Worm (Caenorhabditis elegans) whole organism, L4 larva: ENCODE measurements around the gene atg-13.
A peak's percentile ranks its signal among the peaks of the same experiment; 100 is the strongest.

Source experiments
- F26F4.8 ChIP-seq: fragments of 200-800 bp; sonication (Bioruptor generic); conservative IDR thresholded peaks from 2 replicates; pipeline ENCODE4 v1.3.6; 2022; ENCODE audit warnings: missing genetic modification characterization, missing compliant biosample characterization
- F44E2.7 ChIP-seq: fragments of 200-800 bp; sonication (Bioruptor generic); IDR thresholded peaks from 2 replicates; pipeline ENCODE4 v2.1.2; 2022; ENCODE audit warnings: missing genetic modification characterization, missing compliant biosample characterization
- T20F7.1 ChIP-seq: fragments of 200-800 bp; sonication (Bioruptor generic); optimal IDR thresholded peaks from 2 replicates; lab custom pipeline; 2018; ENCODE audit warnings: mild to moderate bottlenecking, missing genetic modification characterization, missing compliant biosample characterization
- Y105C5A.15 ChIP-seq: fragments of 200-800 bp; sonication (Bioruptor generic); IDR thresholded peaks from 2 replicates; pipeline ENCODE4 v1.3.6; 2022; ENCODE audit warnings: missing genetic modification characterization, missing compliant biosample characterization
- ZK546.5 ChIP-seq, 2 experiments: sonication (generic microtip); optimal IDR thresholded peaks; 2 replicates each; lab custom pipeline; 2017; ENCODE audit warnings: missing biosample characterization in 2 of 2, missing genetic modification characterization in 2 of 2
- aha-1 ChIP-seq: fragments of 150-350 bp; peaks from one replicate; lab custom pipeline; 2014; ENCODE audit warnings: missing biosample characterization, missing genetic modification characterization
- ama-1 ChIP-seq: fragments of 150-350 bp; optimal IDR thresholded peaks from 2 replicates; lab custom pipeline; 2014; ENCODE audit warnings: inconsistent platforms, mixed read lengths
- ceh-20 ChIP-seq: fragments of 200-800 bp; sonication (Bioruptor generic); IDR thresholded peaks from 2 replicates; pipeline ENCODE4 v1.3.6; 2022; ENCODE audit warnings: missing genetic modification reagents, missing genetic modification characterization, missing compliant biosample characterization
- ceh-28 ChIP-seq: fragments of 150-350 bp; optimal IDR thresholded peaks from 2 replicates; lab custom pipeline; 2014; ENCODE audit warnings: missing biosample characterization, missing genetic modification reagents, missing genetic modification characterization
- ceh-32 ChIP-seq: sonication (generic microtip); optimal IDR thresholded peaks from 2 replicates; lab custom pipeline; 2016; ENCODE audit warnings: mild to moderate bottlenecking, missing genetic modification characterization, missing compliant biosample characterization; ENCODE audit not compliant: poor library complexity
- cey-2 ChIP-seq: sonication (generic microtip); optimal IDR thresholded peaks from 3 replicates; lab custom pipeline; 2017; ENCODE audit warnings: missing genetic modification characterization, mild to moderate bottlenecking, missing compliant biosample characterization, antibody characterized with exemption, borderline replicate concordance; ENCODE audit not compliant: insufficient read depth
- ctbp-1 ChIP-seq: fragments of 200-800 bp; sonication (Bioruptor generic); IDR thresholded peaks from 2 replicates; pipeline ENCODE4 v1.3.6; 2022; ENCODE audit warnings: missing genetic modification reagents, missing genetic modification characterization, missing compliant biosample characterization
- dmd-6 ChIP-seq: fragments of 200-800 bp; sonication (Bioruptor generic); IDR thresholded peaks from 2 replicates; pipeline ENCODE4 v1.3.6; 2022; ENCODE audit warnings: missing genetic modification reagents, missing genetic modification characterization, missing compliant biosample characterization
- dmd-8 ChIP-seq: fragments of 200-800 bp; sonication (Bioruptor generic); IDR thresholded peaks from 2 replicates; pipeline ENCODE4 v1.3.6; 2022; ENCODE audit warnings: missing genetic modification characterization, missing compliant biosample characterization
- egl-27 ChIP-seq: sonication (generic microtip); optimal IDR thresholded peaks from 3 replicates; lab custom pipeline; 2017; ENCODE audit warnings: missing biosample characterization, missing genetic modification reagents, missing genetic modification characterization
- fkh-10 ChIP-seq: fragments of 150-350 bp; optimal IDR thresholded peaks from 2 replicates; lab custom pipeline; 2014; ENCODE audit warnings: missing biosample characterization, missing genetic modification reagents, missing genetic modification characterization
- fos-1 ChIP-seq: fragments of 150-350 bp; optimal IDR thresholded peaks from 2 replicates; lab custom pipeline; 2014; ENCODE audit warnings: missing biosample characterization, missing genetic modification characterization
- hif-1 ChIP-seq, 2 experiments: sonication (generic microtip); optimal IDR thresholded peaks; 2 replicates each; lab custom pipeline; 2016 to 2017; ENCODE audit warnings: missing compliant biosample characterization in 2 of 2, missing genetic modification characterization in 2 of 2, missing genetic modification reagents in 2 of 2, missing genotype in 2 of 2, mild to moderate bottlenecking in 1 of 2
- hmg-1.1 ChIP-seq: fragments of 200-800 bp; sonication (Bioruptor generic); IDR thresholded peaks from 2 replicates; pipeline ENCODE4 v1.3.6; 2022; ENCODE audit warnings: missing genetic modification reagents, missing genetic modification characterization, missing compliant biosample characterization
- lin-1 ChIP-seq: fragments of 200-800 bp; sonication (Bioruptor generic); IDR thresholded peaks from 2 replicates; pipeline ENCODE4 v1.3.6; 2022; ENCODE audit warnings: missing genetic modification reagents, missing genetic modification characterization, missing compliant biosample characterization
- lin-13 ChIP-seq: fragments of 150-350 bp; optimal IDR thresholded peaks from 2 replicates; lab custom pipeline; 2014; ENCODE audit warnings: missing biosample characterization, missing genetic modification reagents, missing genetic modification characterization
- lin-15B ChIP-seq: fragments of 150-350 bp; sonication (generic microtip); optimal IDR thresholded peaks from 3 replicates; lab custom pipeline; 2014; ENCODE audit warnings: missing biosample characterization, missing genetic modification characterization
- lin-38 ChIP-seq: fragments of 200-800 bp; sonication (Bioruptor generic); IDR thresholded peaks from 2 replicates; pipeline ENCODE4 v1.3.6; 2022; ENCODE audit warnings: missing genetic modification reagents, missing genetic modification characterization, missing compliant biosample characterization
- lsy-2 ChIP-seq, 2 experiments: fragments of 150-350 bp in 1 of 2; sonication (generic microtip) in 1 of 2; optimal IDR thresholded peaks; 2 replicates each; lab custom pipeline; 2014 to 2017; ENCODE audit warnings: missing biosample characterization in 2 of 2, missing genetic modification characterization in 2 of 2
- mdt-29 ChIP-seq: fragments of 200-800 bp; sonication (Bioruptor generic); IDR thresholded peaks from 2 replicates; pipeline ENCODE4 v1.3.6; 2022; ENCODE audit warnings: missing genetic modification reagents, missing genetic modification characterization, missing compliant biosample characterization
- mxl-2 ChIP-seq: fragments of 200-800 bp; sonication (Bioruptor generic); conservative IDR thresholded peaks from 2 replicates; pipeline ENCODE4 v1.3.6; 2022; ENCODE audit warnings: missing genetic modification reagents, missing genetic modification characterization, missing compliant biosample characterization
- nhr-10 ChIP-seq: fragments of 150-350 bp; optimal IDR thresholded peaks from 2 replicates; lab custom pipeline; 2014; ENCODE audit warnings: missing biosample characterization, missing genetic modification characterization
- nhr-111 ChIP-seq: fragments of 200-800 bp; sonication (Bioruptor generic); optimal IDR thresholded peaks from 2 replicates; lab custom pipeline; 2018; ENCODE audit warnings: mild to moderate bottlenecking, missing genetic modification characterization, missing compliant biosample characterization
- nhr-28 ChIP-seq: fragments of 150-350 bp; optimal IDR thresholded peaks from 2 replicates; lab custom pipeline; 2014; ENCODE audit warnings: missing biosample characterization, missing genetic modification characterization
- nhr-77 ChIP-seq: fragments of 150-350 bp; optimal IDR thresholded peaks from 2 replicates; lab custom pipeline; 2014; ENCODE audit warnings: missing biosample characterization, missing genetic modification characterization
- pha-4 ChIP-seq, 2 experiments: fragments of 150-350 bp in 1 of 2; fragments of 200-800 bp in 1 of 2; sonication (Bioruptor generic) in 1 of 2; IDR thresholded peaks in 1 of 2; optimal IDR thresholded peaks in 1 of 2; 2 replicates each; pipeline versions ENCODE4 v1.3.6 to Lab custom; 2014 to 2022; ENCODE audit warnings: missing genetic modification characterization in 2 of 2, missing genetic modification reagents in 2 of 2, missing biosample characterization in 1 of 2, missing compliant biosample characterization in 1 of 2
- saeg-2 ChIP-seq: fragments of 200-800 bp; sonication (Bioruptor generic); IDR thresholded peaks from 2 replicates; pipeline ENCODE4 v1.3.6; 2022; ENCODE audit warnings: missing genetic modification reagents, missing genetic modification characterization, missing compliant biosample characterization
- set-16 ChIP-seq: fragments of 200-800 bp; sonication (Bioruptor generic); IDR thresholded peaks from 2 replicates; pipeline ENCODE4 v1.3.6; 2022; ENCODE audit warnings: missing genetic modification reagents, missing genetic modification characterization, missing compliant biosample characterization
- spr-1 ChIP-seq: sonication (generic microtip); optimal IDR thresholded peaks from 2 replicates; lab custom pipeline; 2016; ENCODE audit warnings: mild to moderate bottlenecking, missing genetic modification characterization, missing compliant biosample characterization
- unc-39 ChIP-seq: sonication (generic microtip); optimal IDR thresholded peaks from 2 replicates; lab custom pipeline; 2017; ENCODE audit warnings: missing biosample characterization, missing genetic modification characterization
- unc-62 ChIP-seq, 3 experiments: fragments of 150-350 bp in 1 of 3; sonication (generic microtip); optimal IDR thresholded peaks in 2 of 3; peaks in 1 of 3; 1 replicate in 1 of 3; 2 replicates in 2 of 3; lab custom pipeline; 2014 to 2017; ENCODE audit warnings: missing biosample characterization in 3 of 3, missing genetic modification characterization in 3 of 3, missing genetic modification reagents in 3 of 3, missing genotype in 1 of 3
- vab-7 ChIP-seq: fragments of 200-800 bp; sonication (Bioruptor generic); IDR thresholded peaks from 2 replicates; pipeline ENCODE4 v1.3.6; 2022; ENCODE audit warnings: missing genetic modification reagents, missing genetic modification characterization, missing compliant biosample characterization
- zip-11 ChIP-seq: fragments of 200-800 bp; sonication (Bioruptor generic); IDR thresholded peaks from 2 replicates; pipeline ENCODE4 v1.3.6; 2022; ENCODE audit warnings: missing genetic modification characterization, missing compliant biosample characterization

Gene atg-13

DNA sequence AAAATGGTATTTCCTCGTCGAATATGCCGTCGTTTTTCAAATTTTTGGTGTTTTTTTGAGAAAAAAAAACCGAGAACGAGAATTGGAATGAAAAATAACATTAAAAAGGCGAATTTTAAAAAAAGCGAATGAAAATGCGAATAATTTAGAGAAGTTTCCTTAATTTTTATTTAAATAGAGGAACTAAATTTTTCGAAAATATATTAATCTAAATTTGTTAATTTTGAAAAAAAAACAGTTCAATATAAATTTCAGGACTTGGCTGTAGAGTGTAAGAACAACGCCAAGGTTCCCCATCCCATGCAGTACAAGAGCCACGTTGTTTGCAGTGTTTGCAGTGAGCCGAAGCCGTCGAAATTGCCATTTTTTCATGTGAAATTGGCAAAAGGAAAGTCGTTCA is 32.5 kb upstream of the atg-13 start, which contains the start of gene C50C3.19:
Gene C50C3.19, plus strand, starts transcription at position 301 of the 400 bp plus-strand sequence.
- no peak for TF ChIP-seq nhr-28 (tag; lab: Kevin White, UChicago)
- TF ChIP-seq zip-11 (GFP tag; lab: Robert Waterston, UW), result no peak
- TF ChIP-seq ceh-20 (GFP tag; lab: Robert Waterston, UW), result no peak
- TF ChIP-seq nhr-77 (tag; lab: Kevin White, UChicago), result no peak
- no peak for TF ChIP-seq F44E2.7 (GFP tag; lab: Robert Waterston, UW)
- no peak for TF ChIP-seq ctbp-1
- no peak for TF ChIP-seq nhr-10 (tag; lab: Kevin White, UChicago)
- no peak for TF ChIP-seq ceh-32 (tag; lab: Kevin White, UChicago)
- no peak for TF ChIP-seq fkh-10 (GFP tag; lab: Kevin White, UChicago)
- no peak for TF ChIP-seq lin-1
- no peak for TF ChIP-seq ceh-28 (tag; lab: Kevin White, UChicago)
- TF ChIP-seq aha-1, result no peak
- no peak for TF ChIP-seq spr-1 (tag; lab: Kevin White, UChicago)
- no peak for TF ChIP-seq mxl-2 (GFP tag; lab: Robert Waterston, UW)
- TF ChIP-seq dmd-8 (GFP tag; lab: Robert Waterston, UW), result no peak
- no peak for TF ChIP-seq vab-7 (GFP tag; lab: Robert Waterston, UW)
- TF ChIP-seq F26F4.8 (GFP tag; lab: Robert Waterston, UW), result no peak
- TF ChIP-seq nhr-111 (GFP tag; lab: Kevin White, UChicago), result no peak

DNA sequence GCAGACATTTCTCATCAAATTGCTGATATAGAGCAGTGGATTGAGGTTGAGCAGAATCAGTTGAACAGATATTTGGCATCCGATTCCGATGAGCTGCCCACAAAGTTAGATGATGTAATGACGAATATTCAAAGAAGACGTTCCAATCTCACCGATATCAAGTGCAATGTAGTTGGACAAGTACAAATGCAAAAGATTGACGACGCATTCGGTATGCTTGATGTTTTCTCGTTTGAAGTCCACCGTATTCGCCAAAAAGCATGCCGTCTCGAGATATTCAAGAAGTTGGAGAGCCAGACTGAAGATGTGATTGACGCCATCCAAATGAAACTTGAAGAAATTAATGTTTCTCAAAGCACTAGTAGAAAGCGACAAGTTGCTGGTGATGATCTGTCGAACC is 27.1 kb upstream of the atg-13 start:
- TF ChIP-seq unc-62 (GFP tag; optimal IDR thresholded peaks at IDR 0.05 in 1 of 2; lab: Kevin White, UChicago), result peak in 1 of 2 experiments; percentile 95
- TF ChIP-seq unc-62 (tag; optimal IDR thresholded peaks at IDR 0.05; lab: Kevin White, UChicago), result no peak
- no peak for TF ChIP-seq zip-11 (GFP tag; lab: Robert Waterston, UW)

DNA sequence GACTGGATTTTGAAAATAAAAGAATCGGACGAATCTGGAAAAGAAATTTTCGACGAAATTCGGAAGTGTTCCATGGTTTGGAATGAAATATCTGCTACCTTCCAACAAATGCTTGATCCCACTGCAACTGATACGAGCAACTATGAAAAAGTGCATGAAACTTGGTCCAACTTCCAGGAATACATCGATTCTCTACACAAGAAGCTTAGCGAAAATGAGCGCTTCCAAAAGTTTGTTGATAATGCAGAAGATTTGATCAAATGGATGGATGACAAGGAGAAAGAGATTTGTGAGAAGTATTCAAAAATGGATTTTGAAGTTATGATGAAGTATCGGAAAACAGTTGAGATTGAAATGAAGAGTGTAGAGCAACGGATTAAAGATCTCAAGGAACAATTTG is 24.6 kb upstream of the atg-13 start:
- TF ChIP-seq aha-1 (peak; percentile 90), egl-27 (tag; lab: Kevin White, UChicago) (no peak), lsy-2 (tag; optimal IDR thresholded peaks at IDR 0.05; lab: Kevin White, UChicago) (no peak), hmg-1.1 (GFP tag; lab: Robert Waterston, UW) (no peak), T20F7.1 (no peak)

DNA sequence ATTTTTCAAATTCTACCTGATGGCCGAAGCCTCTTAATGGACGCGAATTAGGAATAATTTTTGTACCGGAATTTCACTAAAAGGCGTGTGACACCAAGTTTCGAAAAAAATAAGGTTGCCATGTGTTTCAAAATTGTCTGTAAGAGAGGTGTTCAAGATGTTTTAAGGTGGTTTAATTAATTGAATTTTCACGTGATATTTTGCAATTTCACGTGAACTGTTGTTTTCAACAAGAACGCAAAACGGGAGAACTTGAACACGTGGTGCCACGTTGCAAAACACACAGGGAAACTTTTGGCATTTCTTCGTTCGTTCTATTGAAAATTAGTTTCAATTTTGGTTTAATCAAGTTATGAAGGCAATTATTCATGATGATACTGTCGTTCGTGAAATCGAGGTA is 23.6 kb upstream of the atg-13 start, which contains the start of gene spc-2:
Gene spc-2, plus strand, starts transcription at position 301 of the 400 bp plus-strand sequence.
- TF ChIP-seq saeg-2, result no peak
- no peak for TF ChIP-seq fos-1 (tag; lab: Kevin White, UChicago)
- no peak for TF ChIP-seq mdt-29
- no peak for TF ChIP-seq dmd-6 (GFP tag; lab: Robert Waterston, UW)
- TF ChIP-seq mxl-2 (GFP tag; lab: Robert Waterston, UW), result no peak
- TF ChIP-seq lin-15B (tag; lab: Kevin White, UChicago), result no peak
- TF ChIP-seq lin-38, result no peak
- no peak for TF ChIP-seq Y105C5A.15 (GFP tag; lab: Robert Waterston, UW)
- no peak for TF ChIP-seq ZK546.5 (tag; optimal IDR thresholded peaks at IDR 0.05; lab: Kevin White, UChicago)
- TF ChIP-seq pha-4 (GFP tag; IDR thresholded peaks at IDR 0.05; lab: Robert Waterston, UW), result no peak
- TF ChIP-seq pha-4 (tag; optimal IDR thresholded peaks at IDR 0.05; lab: Kevin White, UChicago), result no peak
- TF ChIP-seq cey-2 (tag; lab: Kevin White, UChicago), result no peak
- no peak for TF ChIP-seq lin-13 (GFP tag; lab: Kevin White, UChicago)
- no peak for TF ChIP-seq F26F4.8 (GFP tag; lab: Robert Waterston, UW)
- TF ChIP-seq set-16 (GFP tag; lab: Robert Waterston, UW), result no peak
- TF ChIP-seq hif-1 (tag; optimal IDR thresholded peaks at IDR 0.05; lab: Kevin White, UChicago), result no peak
- TF ChIP-seq unc-39 (tag; lab: Kevin White, UChicago), result no peak
- TF ChIP-seq ama-1 (lab: Kevin White, UChicago), result no peak
